Worm (Caenorhabditis elegans): Measurements from ENCODE around the gene AH9.4.

DNA sequence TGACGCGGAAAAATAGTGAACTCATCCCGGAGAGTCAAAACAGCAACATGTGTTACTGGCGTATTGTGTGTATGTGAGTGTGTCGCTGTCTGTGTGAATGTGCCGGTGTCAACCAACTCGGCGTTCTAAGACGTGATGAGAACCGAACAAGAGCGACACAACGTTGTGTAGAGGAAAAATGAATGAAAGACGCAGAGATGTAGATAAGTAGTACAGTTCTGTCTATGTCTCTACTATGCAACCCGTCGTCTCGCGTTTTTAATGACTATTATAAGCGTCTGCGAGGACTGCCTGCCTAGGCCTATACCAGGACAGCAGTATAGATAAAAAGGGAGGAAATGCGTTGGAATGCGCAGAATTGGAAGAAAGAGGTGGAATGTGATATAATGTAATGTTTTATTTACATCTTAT lies 13.8 kb upstream of the AH9.4 start:
- TF ChIP-seq ztf-11 (tag; optimal IDR thresholded peaks at IDR 0.05), result no peak
- no peak for TF ChIP-seq ama-1 (optimal IDR thresholded peaks at IDR 0.05)

Data from whole organism, L2 larva.